Fruit fly (Drosophila melanogaster): ENCODE measurements around the gene Edem1.
A peak's percentile ranks its signal among the peaks of the same experiment; 100 is the strongest.

Gene Edem1

DNA sequence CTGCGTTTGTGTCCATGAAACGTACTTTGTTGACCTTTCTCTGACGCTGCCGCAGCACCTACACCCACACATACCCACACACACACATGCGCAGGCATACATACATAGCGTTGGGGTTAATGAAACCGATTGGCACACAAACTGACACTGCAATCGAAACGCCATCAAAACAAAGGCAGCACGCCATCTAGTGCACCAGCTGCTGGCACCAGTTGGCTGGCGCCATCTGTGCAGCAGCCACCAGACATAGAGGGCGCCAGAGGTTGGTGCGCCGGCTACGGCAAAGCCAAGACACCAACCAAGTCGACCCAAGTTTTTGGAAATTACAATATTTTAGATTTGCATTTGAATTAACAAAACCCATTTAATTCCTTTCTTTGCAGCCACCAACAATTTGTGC, 44.3 kb upstream of the Edem1 start (continued):
- TF ChIP-seq ro (GFP tag; IDR thresholded peaks at IDR 0.05) (peak; percentile 45; the same call in 1 of the 2 replicates), her (GFP tag; optimal IDR thresholded peaks at IDR 0.05) (peak; percentile 66), CG3281 (GFP tag; optimal IDR thresholded peaks at IDR 0.05) (no peak), CG32772 (GFP tag; IDR thresholded peaks at IDR 0.05) (peak; percentile 79), CG18476 (GFP tag; optimal IDR thresholded peaks at IDR 0.05) (no peak), CG2116 (GFP tag; optimal IDR thresholded peaks at IDR 0.05) (peak; percentile 57), CG2875 (GFP tag; optimal IDR thresholded peaks at IDR 0.05) (no peak), peb (GFP tag; IDR thresholded peaks at IDR 0.05) (0 out of 2 replicates have a peak, but pooled peaks have one; percentile 23), CG15601 (tag; optimal IDR thresholded peaks at IDR 0.05) (peak; percentile 3), vnd (GFP tag; IDR thresholded peaks at IDR 0.05; ENCODE audit: partially characterized antibody) (no peak), trh (GFP tag; optimal IDR thresholded peaks at IDR 0.05) (no peak), sisA (GFP tag; IDR thresholded peaks at IDR 0.05) (peak; percentile 94), CG6254 (GFP tag; optimal IDR thresholded peaks at IDR 0.05) (no peak), CG14667 (GFP tag; IDR thresholded peaks at IDR 0.05) (peak; percentile 79), fd102C (GFP tag; optimal IDR thresholded peaks at IDR 0.05) (no peak), dmrt11E (tag; optimal IDR thresholded peaks at IDR 0.05) (peak; percentile 29), Sry-β (GFP tag; optimal IDR thresholded peaks at IDR 0.05) (no peak), gce (GFP tag; IDR thresholded peaks at IDR 0.05) (0 out of 3 replicates have a peak, but pooled peaks have one; percentile 39), E2f1 (GFP tag; IDR thresholded peaks at IDR 0.05) (peak; percentile 48), tll (GFP tag; optimal IDR thresholded peaks at IDR 0.05) (no peak), trem (tag; optimal IDR thresholded peaks at IDR 0.05) (peak; percentile 59), Bgb (GFP tag; IDR thresholded peaks at IDR 0.05; ENCODE audit: partially characterized antibody) (peak; percentile 70), lov (optimal IDR thresholded peaks at IDR 0.05) (no peak), lov (GFP tag; IDR thresholded peaks at IDR 0.05) (no peak), Sin3A (optimal IDR thresholded peaks at IDR 0.05) (no peak), CG1603 (tag; optimal IDR thresholded peaks at IDR 0.05) (peak; percentile 72), ewg (GFP tag; optimal IDR thresholded peaks at IDR 0.05) (peak; percentile 55), CoRest (tag; optimal IDR thresholded peaks at IDR 0.05) (peak; percentile 57), ara (GFP tag; IDR thresholded peaks at IDR 0.05) (no peak)

DNA sequence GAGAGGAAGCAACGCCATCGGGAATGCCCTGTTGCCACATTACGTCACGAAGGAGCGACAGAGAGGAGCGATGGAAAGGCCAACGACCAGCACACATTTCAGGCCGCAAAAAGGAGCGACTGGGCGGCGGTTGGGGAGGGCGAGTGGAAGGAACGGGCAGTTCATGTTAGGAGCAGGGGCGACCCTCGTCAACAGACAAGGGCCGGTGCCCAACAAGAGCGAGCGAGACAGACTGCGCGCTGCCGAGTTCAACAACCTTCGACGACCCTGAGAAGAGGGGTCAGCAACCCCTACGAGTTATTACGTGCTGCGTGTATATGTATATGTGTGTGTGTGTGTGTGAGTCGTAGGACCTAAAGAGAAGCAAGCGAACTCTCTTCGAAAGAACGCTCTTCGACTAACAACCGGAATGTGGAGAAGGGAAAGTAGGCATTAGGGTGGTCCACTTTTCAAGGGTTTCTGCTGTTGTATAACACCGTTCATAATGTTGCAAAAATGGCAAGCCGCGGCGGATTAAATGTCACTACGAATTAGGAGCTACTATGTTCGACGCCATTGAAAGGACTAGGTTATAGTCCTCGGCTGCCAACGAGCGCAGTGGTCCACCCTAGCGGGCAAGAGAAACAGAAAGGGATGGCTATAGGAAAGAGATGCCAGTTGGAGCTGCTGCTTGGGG, 42.9 kb upstream of the Edem1 start:
- TF ChIP-seq CG14710 (tag; optimal IDR thresholded peaks at IDR 0.05) = peak; percentile 94
- peak; percentile 94 for TF ChIP-seq gce (GFP tag; IDR thresholded peaks at IDR 0.05)
- peak; percentile 93 for TF ChIP-seq corto (GFP tag; optimal IDR thresholded peaks at IDR 0.05)
- peak; percentile 94 for TF ChIP-seq CG11695 (GFP tag; IDR thresholded peaks at IDR 0.05)
- peak; percentile 93 for TF ChIP-seq Atf-2 (GFP tag; optimal IDR thresholded peaks at IDR 0.05)
- peak; percentile 92 for TF ChIP-seq CG4820 (GFP tag; optimal IDR thresholded peaks at IDR 0.05)
- peak; percentile 91 for TF ChIP-seq Ptx1 (GFP tag; IDR thresholded peaks at IDR 0.05)
- peak; percentile 86 to 92 for TF ChIP-seq Hr51 (GFP tag; optimal IDR thresholded peaks at IDR 0.05)
- TF ChIP-seq CG18764 (GFP tag; optimal IDR thresholded peaks at IDR 0.05) = peak; percentile 95
- TF ChIP-seq CG11723 (GFP tag; optimal IDR thresholded peaks at IDR 0.05) = peak; percentile 93
- TF ChIP-seq CG34422 (GFP tag; IDR thresholded peaks at IDR 0.05) = peak; percentile 95
- TF ChIP-seq ara (GFP tag; IDR thresholded peaks at IDR 0.05) = peak; percentile 96
- TF ChIP-seq CG18262 (tag; optimal IDR thresholded peaks at IDR 0.05) = peak; percentile 95
- peak; percentile 87 for TF ChIP-seq CG15696 (tag; optimal IDR thresholded peaks at IDR 0.05)
- TF ChIP-seq fd64A (GFP tag; optimal IDR thresholded peaks at IDR 0.05) = peak; percentile 95
- peak; percentile 95 for TF ChIP-seq CG11456 (GFP tag; IDR thresholded peaks at IDR 0.05)
- peak; percentile 91 for TF ChIP-seq onecut (GFP tag; IDR thresholded peaks at IDR 0.05)
- TF ChIP-seq NC2α (GFP tag; optimal IDR thresholded peaks at IDR 0.05) = peak; percentile 92
- peak; percentile 47 for TF ChIP-seq Kr (GFP tag; optimal IDR thresholded peaks at IDR 0.05)
- peak; percentile 21; the same call in 1 of the 2 replicates for TF ChIP-seq Doc2 (GFP tag; IDR thresholded peaks at IDR 0.05)
- peak; percentile 98 to 99 for TF ChIP-seq bsh (GFP tag; optimal IDR thresholded peaks at IDR 0.05)
- no peak for TF ChIP-seq lov (optimal IDR thresholded peaks at IDR 0.05)
- TF ChIP-seq lov (GFP tag; IDR thresholded peaks at IDR 0.05) = peak; percentile 95
- TF ChIP-seq Mes4 (GFP tag; optimal IDR thresholded peaks at IDR 0.05) = peak; percentile 95
- peak; percentile 93 for TF ChIP-seq sim (GFP tag; IDR thresholded peaks at IDR 0.05)
